Fruit fly (Drosophila melanogaster) whole organism, wandering third instar larva: Measurements from ENCODE around the gene Nf-YA.
A peak's percentile ranks its signal among the peaks of the same experiment; 100 is the strongest.

Experiments used
- CG32264 ChIP-seq: fragments of 200-800 bp; sonication (Bioruptor generic); optimal IDR thresholded peaks from 2 replicates; lab custom pipeline; 2016; ENCODE audit warnings: missing biosample characterization, missing genetic modification characterization
- CG9705 ChIP-seq: fragments of 200-800 bp; sonication (Bioruptor generic); optimal IDR thresholded peaks from 2 replicates; lab custom pipeline; 2018; ENCODE audit warnings: missing biosample characterization, mild to moderate bottlenecking, missing genetic modification characterization
- Dfd ChIP-seq: fragments of >200 bp; optimal IDR thresholded peaks from 2 replicates; lab custom pipeline; 2017; ENCODE audit warnings: missing biosample characterization, missing genetic modification characterization
- GATAd ChIP-seq: sonication (Bioruptor generic); optimal IDR thresholded peaks from 2 replicates; lab custom pipeline; 2016; ENCODE audit warnings: missing biosample characterization, missing genetic modification characterization
- HLH106 ChIP-seq: fragments of 200-800 bp; optimal IDR thresholded peaks from 3 replicates; lab custom pipeline; 2019; ENCODE audit warnings: missing biosample characterization, mild to moderate bottlenecking, missing genetic modification characterization, moderate library complexity
- Hnf4 ChIP-seq: fragments of 200-800 bp; sonication (Bioruptor generic); optimal IDR thresholded peaks from 2 replicates; lab custom pipeline; 2016; ENCODE audit warnings: missing biosample characterization, mild to moderate bottlenecking, missing genetic modification characterization
- Hr78 ChIP-seq: fragments of >200 bp; optimal IDR thresholded peaks from 2 replicates; lab custom pipeline; 2017; ENCODE audit warnings: missing biosample characterization, missing genetic modification characterization
- Hr83 ChIP-seq: fragments of 200-300 bp; sonication (Bioruptor generic); optimal IDR thresholded peaks from 2 replicates; lab custom pipeline; 2016; ENCODE audit warnings: missing biosample characterization, mild to moderate bottlenecking, missing genetic modification characterization, moderate library complexity; ENCODE audit not compliant: poor library complexity, severe bottlenecking
- Mio ChIP-seq: sonication (Bioruptor generic); optimal IDR thresholded peaks from 2 replicates; lab custom pipeline; 2016; ENCODE audit warnings: missing biosample characterization, missing genetic modification characterization
- Myc ChIP-seq: fragments of >200 bp; optimal IDR thresholded peaks from 2 replicates; lab custom pipeline; 2017
- OdsH ChIP-seq: fragments of 200-800 bp; sonication (Bioruptor generic); optimal IDR thresholded peaks from 2 replicates; lab custom pipeline; 2016; ENCODE audit warnings: missing biosample characterization, mild to moderate bottlenecking, missing genetic modification characterization
- Rel ChIP-seq, 2 experiments: fragments of 200-800 bp; sonication (Bioruptor generic) in 1 of 2; optimal IDR thresholded peaks; 2 replicates in 1 of 2; 3 replicates in 1 of 2; lab custom pipeline; 2016 to 2019; ENCODE audit warnings: mild to moderate bottlenecking in 2 of 2, missing biosample characterization in 2 of 2, missing genetic modification characterization in 2 of 2, moderate library complexity in 1 of 2
- Sp1 ChIP-seq: fragments of 200-800 bp; sonication (Bioruptor generic); optimal IDR thresholded peaks from 3 replicates; lab custom pipeline; 2019; ENCODE audit warnings: missing biosample characterization, mild to moderate bottlenecking, missing genetic modification characterization, moderate library complexity
- br ChIP-seq: fragments of 200-800 bp; sonication (Bioruptor generic); optimal IDR thresholded peaks from 2 replicates; lab custom pipeline; 2016; ENCODE audit warnings: missing biosample characterization, missing genetic modification characterization
- brk ChIP-seq: fragments of 200-800 bp; sonication (Bioruptor generic); optimal IDR thresholded peaks from 2 replicates; lab custom pipeline; 2016; ENCODE audit warnings: missing biosample characterization, mild to moderate bottlenecking, missing genetic modification characterization
- dl ChIP-seq, 2 experiments: fragments of 175-275, 200-275 bp in 1 of 2; fragments of 200-275 bp in 1 of 2; sonication (Bioruptor generic); optimal IDR thresholded peaks; lab custom pipeline; 2018; ENCODE audit warnings: mild to moderate bottlenecking in 2 of 2, missing biosample characterization in 2 of 2, missing genetic modification characterization in 2 of 2, moderate library complexity in 2 of 2; ENCODE audit not compliant: partially characterized antibody in 2 of 2, insufficient read depth in 1 of 2
- dsf ChIP-seq: sonication (Bioruptor generic); optimal IDR thresholded peaks from 2 replicates; lab custom pipeline; 2016; ENCODE audit warnings: missing biosample characterization, missing genetic modification characterization, borderline replicate concordance
- ey ChIP-seq: fragments of 200-800 bp; sonication (Bioruptor generic); optimal IDR thresholded peaks from 2 replicates; lab custom pipeline; 2016; ENCODE audit warnings: missing biosample characterization, missing genetic modification characterization
- foxo ChIP-seq, 2 experiments: fragments of 200-800 bp; sonication (Bioruptor generic); optimal IDR thresholded peaks; 2 replicates in 1 of 2; 3 replicates in 1 of 2; lab custom pipeline; 2016 to 2017; ENCODE audit warnings: missing biosample characterization in 2 of 2, missing genetic modification characterization in 2 of 2
- fru ChIP-seq: fragments of 200-800 bp; sonication (Bioruptor generic); optimal IDR thresholded peaks from 3 replicates; lab custom pipeline; 2016; ENCODE audit warnings: missing biosample characterization, mild to moderate bottlenecking, missing genetic modification characterization
- h ChIP-seq: fragments of 200-800 bp; sonication (Bioruptor generic); optimal IDR thresholded peaks from 3 replicates; lab custom pipeline; 2016; ENCODE audit warnings: missing biosample characterization, mild to moderate bottlenecking, missing genetic modification characterization
- jim ChIP-seq: fragments of 175-275, 200-325 bp; sonication (Bioruptor generic); optimal IDR thresholded peaks from 2 replicates; lab custom pipeline; 2016; ENCODE audit warnings: missing biosample characterization, mild to moderate bottlenecking, missing genetic modification characterization
- pan ChIP-seq: fragments of >200 bp; optimal IDR thresholded peaks from 2 replicates; lab custom pipeline; 2017
- psq ChIP-seq: fragments of 200-800 bp; sonication (Bioruptor generic); optimal IDR thresholded peaks from 3 replicates; lab custom pipeline; 2017; ENCODE audit warnings: missing biosample characterization, mild to moderate bottlenecking, missing genetic modification characterization, moderate library complexity
- rgr ChIP-seq: fragments of 200-800 bp; sonication (Bioruptor generic); optimal IDR thresholded peaks from 3 replicates; lab custom pipeline; 2016; ENCODE audit warnings: missing biosample characterization, mild to moderate bottlenecking, missing genetic modification characterization
- tai ChIP-seq: sonication (Bioruptor generic); optimal IDR thresholded peaks from 2 replicates; lab custom pipeline; 2016; ENCODE audit warnings: missing biosample characterization, missing genetic modification characterization
- woc ChIP-seq: sonication (Bioruptor generic); optimal IDR thresholded peaks from 2 replicates; lab custom pipeline; 2016; ENCODE audit warnings: missing biosample characterization, mild to moderate bottlenecking, missing genetic modification characterization

Nf-YA gene

DNA sequence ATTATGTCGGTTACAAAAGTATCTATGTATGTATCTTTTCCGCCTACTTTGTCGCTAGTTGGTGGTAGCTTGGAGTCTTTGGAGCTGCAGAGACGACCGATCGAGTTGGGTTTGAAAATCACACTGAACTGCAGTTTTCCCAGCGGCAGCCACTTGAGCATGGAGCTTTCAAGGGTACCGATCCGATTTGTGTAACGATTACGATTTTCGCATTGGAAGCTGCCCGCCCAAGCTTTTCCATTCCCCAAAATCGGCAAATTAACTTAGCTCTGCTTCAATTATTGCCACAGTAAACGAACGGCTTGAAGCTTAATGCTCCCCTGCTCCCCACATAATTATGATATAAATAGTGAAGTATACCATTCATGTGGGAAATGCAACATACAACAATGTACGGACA lies 47.1 kb upstream of the Nf-YA start, which contains the start of gene CG32036:
Gene CG32036, minus strand, starts transcription at position 101 of the 400 bp plus-strand sequence.
- TF ChIP-seq CG32264 (no peak), Mio (GFP tag; lab: Kevin White, UChicago) (no peak)

DNA sequence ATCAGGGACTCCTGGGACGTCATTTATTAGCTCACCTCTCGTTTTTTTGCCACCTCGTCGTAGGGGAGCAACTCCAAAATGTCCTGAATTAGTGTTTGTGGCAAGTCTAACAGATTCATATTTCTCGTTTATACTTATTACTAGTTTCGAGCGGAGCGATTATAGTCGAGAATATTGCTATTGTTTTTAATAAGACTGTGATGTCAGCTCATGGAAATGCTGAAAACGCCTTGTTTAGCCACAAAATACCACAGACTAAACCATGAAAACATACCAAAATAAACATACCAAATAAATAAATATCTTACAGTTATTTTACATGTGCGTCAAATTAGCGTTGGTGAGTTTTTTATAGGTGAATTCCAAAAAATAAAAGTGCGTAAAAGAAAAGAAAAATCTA lies 45.5 kb upstream of the Nf-YA start, which contains the start of gene pall:
Gene pall, minus strand, starts transcription at position 205 of the 400 bp plus-strand sequence.
- TF ChIP-seq Myc (lab: Kevin White, UChicago) (peak; percentile 48), br (GFP tag; lab: Kevin White, UChicago) (no peak), Rel (GFP tag; optimal IDR thresholded peaks at IDR 0.05; lab: Kevin White, UChicago) (no peak), Rel (tag; optimal IDR thresholded peaks at IDR 0.05; lab: Kevin White, UChicago) (peak; percentile 40)
- TF ChIP-seq, all 38 proteins: peak for 2

DNA sequence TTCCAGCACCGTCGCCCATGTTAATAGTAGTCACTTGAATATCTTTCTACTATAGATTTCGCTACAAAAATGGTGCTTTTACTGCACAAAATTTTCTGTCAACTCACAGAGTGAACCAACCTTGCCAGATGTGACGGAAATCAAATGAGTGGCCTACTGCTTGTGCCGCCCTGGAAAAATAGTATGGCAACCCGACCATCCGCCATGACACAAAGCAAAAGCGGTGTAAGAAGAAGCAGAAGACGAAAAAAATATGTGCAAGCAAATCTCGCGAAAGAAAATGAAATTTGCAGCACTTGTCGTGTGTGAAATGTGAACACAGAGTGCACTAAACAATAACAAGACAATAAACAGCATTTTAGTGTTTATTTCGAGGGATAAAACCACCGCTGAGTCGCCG lies 34.8 kb upstream of the Nf-YA start, which contains the start of the genes Uch-L5 and Jarid2:
Gene Uch-L5, minus strand, starts transcription at position 137 of the 400 bp plus-strand sequence.
Gene Jarid2, plus strand, starts transcription at position 210 of the 400 bp plus-strand sequence.
- peak; percentile 83 for TF ChIP-seq Hr83 (GFP tag; lab: Kevin White, UChicago)
- TF ChIP-seq dl (GFP tag; optimal IDR thresholded peaks at IDR 0.05; lab: Kevin White, UChicago; ENCODE audit: insufficient read depth in 1 of 2, partially characterized antibody in 2 of 2): no peak
- peak; percentile 66 for TF ChIP-seq h (GFP tag; lab: Kevin White, UChicago)
- peak; percentile 47 for TF ChIP-seq ey (GFP tag; lab: Kevin White, UChicago)
- TF ChIP-seq Myc (lab: Kevin White, UChicago): no peak
- no peak for TF ChIP-seq GATAd (GFP tag; lab: Kevin White, UChicago)
- peak in 1 of 2 experiments; percentile 78 for TF ChIP-seq foxo (GFP tag; optimal IDR thresholded peaks at IDR 0.05; lab: Kevin White, UChicago)
- no peak for TF ChIP-seq Hr78 (GFP tag; lab: Kevin White, UChicago)
- TF ChIP-seq CG9705 (GFP tag; lab: Kevin White, UChicago): peak; percentile 37
- no peak for TF ChIP-seq Rel (GFP tag; optimal IDR thresholded peaks at IDR 0.05; lab: Kevin White, UChicago)
- TF ChIP-seq Rel (tag; optimal IDR thresholded peaks at IDR 0.05; lab: Kevin White, UChicago): peak; percentile 51
- TF ChIP-seq psq (GFP tag; lab: Kevin White, UChicago): peak; percentile 70
- no peak for TF ChIP-seq woc
- TF ChIP-seq OdsH: peak; percentile 35
- peak; percentile 48 for TF ChIP-seq HLH106 (tag; lab: Kevin White, UChicago)
- TF ChIP-seq Sp1 (GFP tag; lab: Kevin White, UChicago): peak; percentile 55
- no peak for TF ChIP-seq brk
- TF ChIP-seq rgr (GFP tag; lab: Kevin White, UChicago): peak; percentile 68
- TF ChIP-seq fru (GFP tag; lab: Kevin White, UChicago): peak; percentile 49
- TF ChIP-seq, all 38 proteins: peak for 12

DNA sequence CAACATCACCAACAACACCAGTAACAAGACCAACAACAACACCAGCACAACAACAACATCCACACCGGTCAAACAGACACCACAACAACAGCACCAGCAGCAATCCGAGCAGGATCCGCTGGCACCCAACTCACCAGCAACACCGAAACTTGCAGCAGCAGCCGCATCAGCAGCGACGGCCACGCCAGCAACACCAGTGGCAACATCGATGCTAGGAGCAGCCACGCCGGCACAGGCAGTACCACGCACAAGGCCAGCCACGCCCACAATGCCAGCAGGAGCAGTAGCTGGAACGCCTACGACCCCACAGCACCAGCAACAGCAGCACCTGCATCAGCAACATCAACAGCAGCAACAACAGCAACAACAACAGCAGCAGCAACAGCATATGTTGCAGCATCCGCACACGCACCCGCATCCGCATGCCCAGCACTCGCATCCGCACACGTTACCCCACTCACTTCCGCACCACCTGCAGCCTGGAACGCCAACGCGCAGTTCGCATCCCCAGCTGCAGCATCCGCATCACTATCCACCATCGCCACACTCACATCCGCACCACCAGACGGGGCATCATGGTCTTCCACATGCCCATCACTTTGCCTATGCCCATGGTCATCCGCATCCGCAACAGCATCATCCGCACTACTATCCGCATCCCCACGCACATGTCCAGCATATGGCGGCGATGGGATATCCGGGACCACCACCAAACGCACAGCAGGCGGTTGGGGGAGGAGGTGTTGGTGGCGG lies 29.3 kb upstream of the Nf-YA start:
- TF ChIP-seq Hr78 (GFP tag; lab: Kevin White, UChicago) (no peak), tai (GFP tag; lab: Kevin White, UChicago) (no peak), Dfd (GFP tag; lab: Kevin White, UChicago) (peak; percentile 92)

DNA sequence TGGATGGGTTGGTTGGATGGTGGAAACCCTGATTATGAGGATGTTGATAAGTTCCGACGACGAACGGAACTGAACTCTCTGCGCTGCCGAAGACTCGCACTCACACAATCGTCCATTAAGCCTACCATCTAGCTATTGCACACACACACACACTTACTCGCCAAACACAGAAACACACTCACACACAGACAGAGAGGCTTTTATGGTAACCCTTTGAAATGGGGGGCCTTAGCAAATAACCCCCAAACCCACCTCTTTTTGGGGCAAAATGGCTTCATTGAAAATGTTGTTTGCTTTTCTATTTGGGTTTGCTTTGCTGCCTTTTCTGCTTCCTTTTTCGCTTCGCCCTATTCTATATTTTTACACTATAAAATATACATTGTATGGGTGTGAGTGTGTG lies 27.0 kb upstream of the Nf-YA start:
- TF ChIP-seq rgr (GFP tag; lab: Kevin White, UChicago): no peak

DNA sequence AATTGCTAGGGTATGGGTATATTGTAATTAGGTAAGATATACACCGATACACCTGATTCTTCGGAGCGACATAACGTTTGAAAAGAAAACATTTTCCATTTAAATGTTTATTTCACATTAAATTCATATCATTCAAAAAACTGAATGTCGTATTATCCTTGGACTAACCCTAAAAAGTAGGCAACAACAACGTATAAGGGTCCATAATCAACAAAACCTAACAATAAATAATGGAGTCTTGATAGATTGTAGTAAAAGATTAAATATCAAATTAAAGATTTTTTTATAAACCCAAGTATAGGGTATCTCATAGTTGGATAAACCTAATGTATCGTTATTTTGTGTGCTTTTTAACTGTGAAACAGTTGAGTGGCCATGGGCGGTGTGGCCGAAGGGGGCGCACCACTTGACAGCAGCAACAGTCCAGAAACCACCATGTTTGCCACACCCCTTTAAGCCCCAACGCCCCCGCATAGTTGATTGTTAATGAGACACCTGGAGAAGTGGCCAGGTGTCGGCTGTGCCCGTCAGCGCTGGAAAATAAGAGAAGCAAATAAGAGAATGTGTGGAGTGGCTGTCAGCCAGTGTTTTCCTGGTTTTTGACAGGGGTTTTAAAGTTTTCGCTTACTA lies 26.3 kb upstream of the Nf-YA start:
- TF ChIP-seq Mio (GFP tag; lab: Kevin White, UChicago) (no peak), OdsH (peak; percentile 18), Hnf4 (no peak), rgr (GFP tag; lab: Kevin White, UChicago) (no peak), dsf (GFP tag; lab: Kevin White, UChicago) (no peak), foxo (GFP tag; optimal IDR thresholded peaks at IDR 0.05; lab: Kevin White, UChicago) (peak in 1 of 2 experiments; percentile 6), jim (GFP tag; lab: Kevin White, UChicago) (no peak), pan (lab: Kevin White, UChicago) (no peak), psq (GFP tag; lab: Kevin White, UChicago) (peak; percentile 27), ey (GFP tag; lab: Kevin White, UChicago) (peak; percentile 30), woc (no peak)
- TF ChIP-seq, all 38 proteins: peak for 4
